Fruit fly (Drosophila melanogaster): Measurements from ENCODE around the gene Bdbt.
A peak's percentile ranks its signal among the peaks of the same experiment; 100 is the strongest.

Bdbt gene

dm6 chr3R:21138220-21138754, 19.6 kb upstream of the Bdbt start, which contains the start of gene meigo:
TSS of gene meigo (plus strand) at chr3R:21138270.
- TF ChIP-seq CTCF (optimal IDR thresholded peaks at IDR 0.05) (no peak), CG8478 (optimal IDR thresholded peaks at IDR 0.05) (no peak)

DNA sequence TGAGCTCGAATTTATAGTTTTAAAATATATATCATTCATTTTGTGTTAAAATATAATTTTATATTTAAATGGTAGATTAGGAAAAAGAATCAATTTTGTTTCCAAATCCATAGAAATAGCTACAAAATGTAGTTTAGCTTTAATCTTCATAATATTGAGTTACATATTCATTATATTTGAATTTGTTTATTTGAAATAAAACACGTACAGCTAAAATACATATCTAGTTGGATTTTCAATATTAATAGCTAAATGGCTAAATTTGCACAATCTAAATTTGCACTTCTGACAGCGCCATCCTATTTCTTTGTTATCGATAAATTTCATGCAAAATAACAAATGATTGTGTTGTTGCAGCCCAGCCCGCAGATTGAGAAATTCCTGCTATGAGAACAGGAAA, 15.3 kb upstream of the Bdbt start, which contains the start of gene Usp8:
Gene Usp8 (plus strand): TSS at position 312 of the 400 bp plus-strand sequence.
- no peak for TF ChIP-seq CG8478 (optimal IDR thresholded peaks at IDR 0.05)
- no peak for TF ChIP-seq CTCF (optimal IDR thresholded peaks at IDR 0.05)

DNA sequence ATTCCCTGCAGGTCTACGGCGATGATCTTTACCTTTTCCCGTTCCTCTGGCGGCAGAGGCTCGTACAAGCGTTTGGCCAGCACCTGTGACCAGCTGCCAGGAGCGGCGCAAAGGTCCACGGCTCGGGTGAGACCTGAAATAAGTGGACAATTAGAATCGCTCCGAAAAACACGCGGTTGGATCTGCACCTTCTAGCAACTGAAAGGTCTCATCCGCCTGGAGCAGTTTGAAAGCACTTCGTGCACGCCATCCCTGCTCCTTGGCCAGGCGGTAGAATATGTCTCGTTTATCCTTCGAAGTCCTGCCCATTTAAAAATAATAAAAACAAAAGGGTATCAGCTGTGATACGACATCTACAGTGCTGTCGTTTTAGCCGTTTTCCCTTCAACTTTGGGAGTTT, 14.9 kb upstream of the Bdbt start, which contains the start of gene Trm7-34:
Gene Trm7-34 (minus strand): TSS at position 365 of the 400 bp plus-strand sequence.
- TF ChIP-seq CG8478 (optimal IDR thresholded peaks at IDR 0.05), result no peak
- no peak for TF ChIP-seq CTCF (optimal IDR thresholded peaks at IDR 0.05)

- TF ChIP-seq CTCF (optimal IDR thresholded peaks at IDR 0.05), result no peak
- TF ChIP-seq CG8478 (optimal IDR thresholded peaks at IDR 0.05), result no peak
These were observed 11.4 kb upstream of the Bdbt start, which contains the start of gene Ice2 for dm6 chr3R:21130050-21130449. TSS of gene Ice2 (plus strand) at chr3R:21130216.

DNA sequence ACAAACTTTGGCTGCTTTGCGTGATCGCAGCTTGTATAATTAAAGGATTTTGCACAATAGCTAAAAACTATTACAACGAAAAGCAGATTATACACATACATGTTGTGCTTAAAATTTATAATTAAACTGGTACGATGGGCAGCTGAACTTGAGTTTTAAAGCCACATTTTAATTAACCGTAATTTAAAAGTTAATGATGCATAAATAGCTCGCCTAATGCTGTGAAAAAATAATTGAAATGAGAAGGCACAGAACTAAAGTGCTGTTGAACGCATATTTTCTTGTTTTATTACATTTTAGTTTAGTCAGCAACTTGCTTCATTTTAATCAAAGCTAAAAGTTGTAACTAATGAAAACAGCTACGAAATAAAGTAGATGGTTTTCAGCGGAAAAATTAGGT, 11.0 kb upstream of the Bdbt start, which contains the start of gene Obp93a:
Gene Obp93a (minus strand): TSS at position 101 of the 400 bp plus-strand sequence.
- TF ChIP-seq CG8478 (optimal IDR thresholded peaks at IDR 0.05) (no peak), CTCF (optimal IDR thresholded peaks at IDR 0.05) (no peak)

dm6 chr3R:21127352-21127985, 8.8 kb upstream of the Bdbt start, which contains the start of the genes slmb and CG5793:
TSS of gene slmb (minus strand) at chr3R:21127485.
TSS of gene CG5793 (plus strand) at chr3R:21127573.
- no peak for TF ChIP-seq CG8478 (optimal IDR thresholded peaks at IDR 0.05)
- TF ChIP-seq CTCF (optimal IDR thresholded peaks at IDR 0.05), result peak in 1 of 2 experiments; percentile 7

- TF ChIP-seq CTCF (optimal IDR thresholded peaks at IDR 0.05) (peak in 1 of 2 experiments; percentile 37), CG8478 (optimal IDR thresholded peaks at IDR 0.05) (no peak)
These were observed 8.1 kb upstream of the Bdbt start for dm6 chr3R:21126673-21127284.

dm6 chr3R:21124225-21124624, 5.6 kb upstream of the Bdbt start:
- TF ChIP-seq CG8478 (optimal IDR thresholded peaks at IDR 0.05) (no peak), CTCF (optimal IDR thresholded peaks at IDR 0.05) (no peak)

DNA sequence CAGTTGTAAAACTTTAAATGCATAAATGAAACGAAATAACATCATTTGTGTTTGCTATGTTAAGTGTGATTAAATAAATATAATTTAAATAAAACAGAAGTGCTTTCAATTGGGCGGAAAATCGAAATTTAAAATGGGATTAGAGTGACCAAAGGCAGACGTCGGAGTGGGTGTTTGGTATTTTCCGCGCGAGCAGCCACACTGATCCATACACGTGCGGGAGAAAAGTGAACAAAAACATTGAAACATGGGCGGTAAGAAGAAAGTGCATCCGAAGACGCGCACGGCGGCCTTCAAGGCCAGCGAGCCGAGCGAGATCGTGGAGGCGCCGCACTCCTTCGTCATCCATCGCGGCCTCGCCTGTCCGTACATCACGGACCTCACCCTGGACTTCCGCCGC, 2.6 kb downstream of the Bdbt start, which contains the start of gene ppan:
Gene ppan (plus strand): TSS at position 198 of the 400 bp plus-strand sequence.
- TF ChIP-seq CTCF (optimal IDR thresholded peaks at IDR 0.05) (no peak), CG8478 (optimal IDR thresholded peaks at IDR 0.05) (no peak)

- TF ChIP-seq CG8478 (optimal IDR thresholded peaks at IDR 0.05), result no peak
These were observed 5.8 kb downstream of the Bdbt start for dm6 chr3R:21112742-21113465.

DNA sequence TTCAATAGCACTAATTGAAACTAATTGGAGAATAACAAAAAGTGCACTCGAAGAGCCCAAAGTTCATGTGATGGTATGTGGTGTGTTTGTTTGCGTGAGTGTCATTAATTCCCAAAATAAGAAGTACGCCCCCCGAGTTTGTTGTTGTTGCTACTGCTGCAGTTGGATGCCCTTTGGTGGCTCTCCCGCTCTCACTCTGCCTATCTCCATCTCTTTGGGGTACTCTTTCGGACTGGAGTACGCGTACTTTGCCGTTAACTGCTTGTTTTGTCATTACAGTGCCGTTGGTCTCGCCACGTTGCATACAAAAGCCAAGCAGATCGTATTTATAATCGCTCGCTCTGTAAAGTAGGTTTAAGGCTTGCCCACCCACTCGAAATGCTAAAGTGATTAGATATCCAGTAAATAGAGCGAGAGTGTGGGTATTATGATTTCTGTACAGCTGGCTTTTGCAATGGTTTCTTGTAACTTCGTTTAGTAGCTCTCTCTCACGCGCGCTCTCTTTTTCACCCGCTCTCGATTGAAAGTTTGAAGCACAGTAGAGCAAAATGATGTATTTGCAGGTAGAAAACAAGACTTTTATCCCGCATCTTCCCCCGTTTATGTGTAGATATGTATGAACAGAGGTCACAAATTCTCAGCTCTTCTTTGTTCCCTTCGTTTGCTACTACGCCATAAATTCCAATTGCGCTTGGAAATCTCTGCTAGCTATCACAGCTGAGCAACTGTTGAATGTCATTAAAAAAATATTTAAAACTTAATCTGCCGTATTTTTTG, 6.5 kb downstream of the Bdbt start:
- TF ChIP-seq CTCF (optimal IDR thresholded peaks at IDR 0.05), result no peak
- TF ChIP-seq CG8478 (optimal IDR thresholded peaks at IDR 0.05), result no peak

DNA sequence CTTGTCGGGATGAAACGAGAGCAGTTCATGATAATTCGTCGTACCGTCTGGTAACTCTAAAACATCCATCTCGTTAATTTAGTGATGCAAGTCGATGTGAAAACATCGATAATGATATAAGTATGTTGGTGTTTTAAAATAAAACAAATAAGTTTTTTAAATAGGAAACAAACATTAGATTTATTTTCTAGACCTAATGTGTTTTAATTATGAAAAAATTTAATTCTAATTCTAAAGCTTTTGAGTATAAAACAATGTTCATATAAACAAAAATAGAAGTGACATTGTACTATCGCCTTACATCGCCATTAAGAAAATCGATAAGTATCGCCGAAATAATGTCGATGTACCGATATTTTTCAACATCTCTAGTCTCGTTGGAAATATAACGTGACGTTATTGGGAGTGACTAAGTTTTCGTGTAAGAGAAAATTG, 7.6 kb downstream of the Bdbt start, which contains the start of gene Rab11:
Gene Rab11 (plus strand): TSS at position 363 of the 435 bp plus-strand sequence.
- no peak for TF ChIP-seq CG8478 (optimal IDR thresholded peaks at IDR 0.05)
- TF ChIP-seq CTCF (optimal IDR thresholded peaks at IDR 0.05), result no peak

dm6 chr3R:21109712-21110111, 8.9 kb downstream of the Bdbt start:
- TF ChIP-seq CTCF (optimal IDR thresholded peaks at IDR 0.05) (no peak), CG8478 (optimal IDR thresholded peaks at IDR 0.05) (no peak)

DNA sequence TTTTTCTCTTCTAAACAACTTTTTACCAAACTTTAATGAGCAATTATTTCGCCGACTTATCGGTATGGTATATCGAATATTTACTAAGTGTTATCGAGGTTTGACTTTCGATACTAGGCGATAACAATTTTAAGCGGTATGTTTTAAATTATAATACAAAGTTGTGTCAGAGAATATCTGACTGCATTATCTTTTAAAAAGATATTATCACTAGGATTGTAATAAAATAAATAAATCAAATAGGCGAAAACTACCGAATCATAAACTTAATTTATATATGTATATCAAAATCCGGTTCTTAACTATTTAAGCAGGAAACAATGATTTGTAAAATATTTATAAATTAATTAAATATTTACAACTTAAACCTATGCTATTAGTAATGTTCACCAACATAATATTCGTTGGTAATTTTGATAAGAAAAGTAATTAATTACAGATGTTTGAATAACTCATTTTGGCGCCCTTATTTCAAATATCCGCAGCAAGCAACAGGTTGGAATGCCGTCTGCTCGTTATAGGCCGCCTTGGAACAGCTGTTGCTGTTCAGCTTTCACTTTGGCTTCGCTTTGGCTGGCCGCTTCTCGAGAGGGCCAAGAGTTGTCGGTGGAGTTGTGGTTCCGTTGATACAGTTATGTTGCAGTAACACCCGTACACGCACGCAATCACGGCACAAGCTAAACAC, 10.6 kb downstream of the Bdbt start, which contains the start of the genes Sec15 and rtet:
Gene Sec15 (minus strand): TSS at position 66 of the 685 bp plus-strand sequence.
Gene rtet (plus strand): TSS at position 540 of the 685 bp plus-strand sequence.
- TF ChIP-seq CTCF (optimal IDR thresholded peaks at IDR 0.05) (no peak), CG8478 (optimal IDR thresholded peaks at IDR 0.05) (no peak)
